Fruit fly (Drosophila melanogaster) whole organism, embryonic: ENCODE results near the gene Megf8.

ENCODE experiments used
- Bgb ChIP-seq: fragments of 200-800 bp; sonication (Bioruptor generic); IDR thresholded peaks from 2 replicates; pipeline ENCODE4 v1.3.6; 2022; ENCODE audit warnings: missing biosample characterization, missing genetic modification characterization; ENCODE audit not compliant: partially characterized antibody
- Blimp-1 ChIP-seq: fragments of 200-800 bp; sonication (Bioruptor generic); optimal IDR thresholded peaks from 3 replicates; lab custom pipeline; 2018; ENCODE audit warnings: missing biosample characterization, missing genetic modification characterization, mild to moderate bottlenecking, moderate library complexity, missing genetic modification reagents
- CG11695 ChIP-seq: fragments of 200-800 bp; sonication (Bioruptor generic); IDR thresholded peaks from 3 replicates; pipeline ENCODE4 v1.3.6; 2022; ENCODE audit warnings: missing biosample characterization, missing genetic modification characterization
- CG12391 ChIP-seq: fragments of 200-800 bp; sonication (Bioruptor generic); optimal IDR thresholded peaks from 3 replicates; lab custom pipeline; 2018; ENCODE audit warnings: missing biosample characterization, mild to moderate bottlenecking, missing genetic modification characterization, moderate library complexity
- CG13287 ChIP-seq: fragments of 200-800 bp; sonication (Bioruptor generic); IDR thresholded peaks from 2 replicates; pipeline ENCODE4 v1.3.6; 2022; ENCODE audit warnings: missing biosample characterization, missing genetic modification characterization; ENCODE audit not compliant: partially characterized antibody
- CG13894 ChIP-seq: fragments of 200-800 bp; sonication (Bioruptor generic); optimal IDR thresholded peaks from 3 replicates; lab custom pipeline; 2018; ENCODE audit warnings: missing biosample characterization, mild to moderate bottlenecking, missing genetic modification characterization, moderate library complexity
- CG14014 ChIP-seq: fragments of 200-800 bp; sonication (Bioruptor generic); IDR thresholded peaks from 2 replicates; pipeline ENCODE4 v1.3.6; 2022; ENCODE audit warnings: missing biosample characterization, missing genetic modification characterization
- CG14050 ChIP-seq: fragments of 200-800 bp; sonication (Bioruptor generic); IDR thresholded peaks from 3 replicates; pipeline ENCODE4 v1.3.6; 2022; ENCODE audit warnings: missing biosample characterization, missing genetic modification characterization
- CG16813 ChIP-seq: fragments of 200-800 bp; sonication (Bioruptor generic); IDR thresholded peaks from 3 replicates; pipeline ENCODE4 v1.3.6; 2022; ENCODE audit warnings: missing biosample characterization, missing genetic modification characterization; ENCODE audit not compliant: partially characterized antibody
- CG17912 ChIP-seq: fragments of 200-800 bp; sonication (Bioruptor generic); optimal IDR thresholded peaks from 2 replicates; lab custom pipeline; 2018; ENCODE audit warnings: missing biosample characterization, mild to moderate bottlenecking, missing genetic modification characterization
- CG18262 ChIP-seq: fragments of 200-800 bp; optimal IDR thresholded peaks from 3 replicates; lab custom pipeline; 2019; ENCODE audit warnings: missing biosample characterization, mild to moderate bottlenecking, missing genetic modification characterization, moderate library complexity
- CG2116 ChIP-seq: fragments of 200-800 bp; sonication (Bioruptor generic); optimal IDR thresholded peaks from 3 replicates; lab custom pipeline; 2018; ENCODE audit warnings: missing biosample characterization, mild to moderate bottlenecking, missing genetic modification characterization
- CG34224 ChIP-seq: fragments of 200-800 bp; sonication (Bioruptor generic); IDR thresholded peaks from 3 replicates; pipeline ENCODE4 v1.3.6; 2022; ENCODE audit warnings: missing biosample characterization, missing genetic modification characterization; ENCODE audit not compliant: partially characterized antibody
- CG6683 ChIP-seq: fragments of 200-800 bp; sonication (Bioruptor generic); optimal IDR thresholded peaks from 2 replicates; lab custom pipeline; 2017; ENCODE audit warnings: missing biosample characterization, mild to moderate bottlenecking, missing genetic modification characterization, missing genetic modification reagents
- CG8944 ChIP-seq: fragments of 200-800 bp; sonication (Bioruptor generic); optimal IDR thresholded peaks from 3 replicates; lab custom pipeline; 2016; ENCODE audit warnings: missing biosample characterization, missing genetic modification characterization
- CkIIα-i1 ChIP-seq: fragments of 200-800 bp; sonication (Bioruptor generic); IDR thresholded peaks from 2 replicates; pipeline ENCODE4 v1.3.6; 2022; ENCODE audit warnings: missing biosample characterization, missing genetic modification characterization
- Dek ChIP-seq: fragments of 200-800 bp; sonication (Bioruptor generic); optimal IDR thresholded peaks from 3 replicates; lab custom pipeline; 2019; ENCODE audit warnings: missing biosample characterization, mild to moderate bottlenecking, missing genetic modification characterization, moderate library complexity
- Dll ChIP-seq: fragments of 200-800 bp; sonication (Bioruptor generic); IDR thresholded peaks from 4 replicates; pipeline ENCODE4 v1.3.6; 2022; ENCODE audit warnings: missing biosample characterization, missing genetic modification characterization; ENCODE audit not compliant: partially characterized antibody
- Dref ChIP-seq: fragments of 200-800 bp; sonication (Bioruptor generic); IDR thresholded peaks from 2 replicates; pipeline ENCODE4 v1.3.6; 2022; ENCODE audit warnings: missing biosample characterization, missing genetic modification characterization
- E2f2 ChIP-seq: fragments of 200-800 bp; sonication (Bioruptor generic); IDR thresholded peaks from 2 replicates; pipeline ENCODE4 v1.3.6; 2022; ENCODE audit warnings: missing biosample characterization, missing genetic modification characterization
- Ets65A ChIP-seq: fragments of 200-800 bp; sonication (Bioruptor generic); peaks from one replicate; lab custom pipeline; 2016; ENCODE audit warnings: missing biosample characterization, missing genetic modification characterization
- HLH4C ChIP-seq: fragments of 200-800 bp; sonication (Bioruptor generic); IDR thresholded peaks from 3 replicates; pipeline ENCODE4 v1.3.6; 2022; ENCODE audit warnings: missing biosample characterization, missing genetic modification characterization; ENCODE audit not compliant: partially characterized antibody
- Hmr ChIP-seq: fragments of 200-800 bp; sonication (Bioruptor generic); optimal IDR thresholded peaks from 3 replicates; lab custom pipeline; 2017; ENCODE audit warnings: mild to moderate bottlenecking, missing biosample characterization, missing genetic modification reagents, missing genetic modification characterization
- Jarid2 ChIP-seq: fragments of 200-800 bp; sonication (Bioruptor generic); optimal IDR thresholded peaks from 3 replicates; lab custom pipeline; 2017; ENCODE audit warnings: mild to moderate bottlenecking, missing biosample characterization, missing genetic modification reagents, missing genetic modification characterization
- MESR4 ChIP-seq: fragments of 200-800 bp; sonication (Bioruptor generic); optimal IDR thresholded peaks from 2 replicates; lab custom pipeline; 2018; ENCODE audit warnings: missing biosample characterization, mild to moderate bottlenecking, missing genetic modification characterization, moderate library complexity
- Opbp ChIP-seq: fragments of 200-800 bp; sonication (Bioruptor generic); IDR thresholded peaks from 3 replicates; pipeline ENCODE4 v1.3.6; 2022; ENCODE audit warnings: missing biosample characterization, missing genetic modification characterization; ENCODE audit not compliant: partially characterized antibody
- Scr ChIP-seq: fragments of 200-800 bp; sonication (Bioruptor generic); IDR thresholded peaks from 2 replicates; pipeline ENCODE4 v1.3.6; 2022; ENCODE audit warnings: missing biosample characterization, missing genetic modification characterization; ENCODE audit not compliant: partially characterized antibody
- Spps ChIP-seq: fragments of 200-800 bp; sonication (Bioruptor generic); optimal IDR thresholded peaks from 2 replicates; lab custom pipeline; 2018; ENCODE audit warnings: missing biosample characterization, mild to moderate bottlenecking, missing genetic modification characterization
- abd-A ChIP-seq: fragments of 200-800 bp; sonication (Bioruptor generic); optimal IDR thresholded peaks from 3 replicates; lab custom pipeline; 2019; ENCODE audit warnings: missing biosample characterization, mild to moderate bottlenecking, missing genetic modification characterization, moderate library complexity
- ash1 ChIP-seq: fragments of 200-800 bp; sonication (Bioruptor generic); optimal IDR thresholded peaks from 2 replicates; lab custom pipeline; 2018; ENCODE audit warnings: missing biosample characterization, mild to moderate bottlenecking, missing genetic modification characterization
- bbx ChIP-seq: fragments of 200-800 bp; sonication (Bioruptor generic); IDR thresholded peaks from 2 replicates; pipeline ENCODE4 v1.3.6; 2022; ENCODE audit warnings: missing biosample characterization, missing genetic modification characterization; ENCODE audit not compliant: partially characterized antibody
- br ChIP-seq: fragments of >200 bp; optimal IDR thresholded peaks from 2 replicates; lab custom pipeline; 2017
- chinmo ChIP-seq: fragments of 200-800 bp; sonication (Bioruptor generic); IDR thresholded peaks from 4 replicates; pipeline ENCODE4 v1.3.6; 2022; ENCODE audit warnings: missing biosample characterization, missing genetic modification characterization; ENCODE audit not compliant: partially characterized antibody
- crp ChIP-seq, 2 experiments: fragments of 200-800 bp; sonication (Bioruptor generic); optimal IDR thresholded peaks; 2 replicates in 1 of 2; 3 replicates in 1 of 2; lab custom pipeline; 2017; ENCODE audit warnings: missing biosample characterization in 2 of 2, missing genetic modification characterization in 2 of 2, mild to moderate bottlenecking in 1 of 2, moderate library complexity in 1 of 2
- h ChIP-seq: fragments of >200 bp; optimal IDR thresholded peaks from 2 replicates; lab custom pipeline; 2017
- hbn ChIP-seq: fragments of 200-800 bp; sonication (Bioruptor generic); IDR thresholded peaks from 2 replicates; pipeline ENCODE4 v1.3.6; 2022; ENCODE audit warnings: missing biosample characterization, missing genetic modification characterization; ENCODE audit not compliant: partially characterized antibody
- inv ChIP-seq: fragments of 200-800 bp; sonication (Bioruptor generic); IDR thresholded peaks from 2 replicates; pipeline ENCODE4 v1.3.6; 2022; ENCODE audit warnings: missing biosample characterization, missing genetic modification characterization; ENCODE audit not compliant: partially characterized antibody
- jing ChIP-seq: fragments of 200-800 bp; sonication (Bioruptor generic); optimal IDR thresholded peaks from 2 replicates; lab custom pipeline; 2018; ENCODE audit warnings: missing biosample characterization, mild to moderate bottlenecking, missing genetic modification characterization
- klu ChIP-seq: fragments of 200-800 bp; sonication (Bioruptor generic); IDR thresholded peaks from 2 replicates; pipeline ENCODE4 v1.3.6; 2022; ENCODE audit warnings: missing biosample characterization, missing genetic modification characterization
- lov ChIP-seq, 2 experiments: fragments of 200-800 bp in 1 of 2; fragments of >200 bp in 1 of 2; sonication (Bioruptor generic) in 1 of 2; IDR thresholded peaks in 1 of 2; optimal IDR thresholded peaks in 1 of 2; 2 replicates in 1 of 2; 3 replicates in 1 of 2; pipeline versions ENCODE4 v1.3.6 to Lab custom; 2017 to 2022; ENCODE audit warnings: missing biosample characterization in 1 of 2, missing genetic modification characterization in 1 of 2
- nerfin-2 ChIP-seq: fragments of 200-800 bp; sonication (Bioruptor generic); IDR thresholded peaks from 2 replicates; pipeline ENCODE4 v1.3.6; 2022; ENCODE audit warnings: missing biosample characterization, missing genetic modification characterization; ENCODE audit not compliant: partially characterized antibody
- pan ChIP-seq, 4 experiments: fragments of >200 bp in 3 of 4; fragments of 200-800 bp in 1 of 4; sonication (Bioruptor generic) in 1 of 4; optimal IDR thresholded peaks in 3 of 4; IDR thresholded peaks in 1 of 4; 2 replicates each; pipeline versions ENCODE4 v1.3.6 to Lab custom; 2017 to 2022; ENCODE audit warnings: missing biosample characterization in 2 of 4, missing genetic modification characterization in 2 of 4, mixed read lengths in 1 of 4
- pho ChIP-seq: fragments of 200-800 bp; sonication (Bioruptor generic); optimal IDR thresholded peaks from 2 replicates; lab custom pipeline; 2016; ENCODE audit warnings: missing biosample characterization, missing genetic modification characterization
- rib ChIP-seq: fragments of 200-800 bp; sonication (Bioruptor generic); IDR thresholded peaks from 2 replicates; pipeline ENCODE4 v1.3.6; 2022; ENCODE audit warnings: missing biosample characterization, missing genetic modification characterization
- sna ChIP-seq: fragments of 200-800 bp; sonication (Bioruptor generic); IDR thresholded peaks from 2 replicates; pipeline ENCODE4 v1.3.6; 2022; ENCODE audit warnings: missing biosample characterization, missing genetic modification characterization; ENCODE audit not compliant: partially characterized antibody
- so ChIP-seq: fragments of 200-800 bp; sonication (Bioruptor generic); IDR thresholded peaks from 3 replicates; pipeline ENCODE4 v1.3.6; 2022; ENCODE audit warnings: missing biosample characterization, missing genetic modification characterization
- stwl ChIP-seq: fragments of 200-800 bp; sonication (Bioruptor generic); optimal IDR thresholded peaks from 3 replicates; lab custom pipeline; 2018; ENCODE audit warnings: missing biosample characterization, mild to moderate bottlenecking, missing genetic modification characterization, moderate library complexity
- tio ChIP-seq: fragments of 200-800 bp; sonication (Bioruptor generic); optimal IDR thresholded peaks from 2 replicates; lab custom pipeline; 2017; ENCODE audit warnings: missing biosample characterization, missing genetic modification characterization, inconsistent platforms

Gene Megf8

dm6 chr2L:8004072-8004471 lies 39.2 kb upstream of the Megf8 start, which contains the start of gene Wwox (continued):
- TF ChIP-seq CG2116 (GFP tag; lab: Kevin White, UChicago) (no peak), ash1 (GFP tag; lab: Kevin White, UChicago) (no peak), CG17912 (GFP tag; lab: Kevin White, UChicago) (no peak), Dref (GFP tag; lab: Robert Waterston, UW) (peak; percentile 54), inv (no peak), Scr (peak; percentile 63), CG16813 (GFP tag; lab: Robert Waterston, UW) (peak; percentile 25; the same call in 1 of the 3 replicates), CG12391 (no peak), pan (optimal IDR thresholded peaks at IDR 0.05; lab: Kevin White, UChicago) (no peak), pan (GFP tag; optimal IDR thresholded peaks at IDR 0.05 in 1 of 2, IDR thresholded peaks at IDR 0.05 in 1 of 2) (no peak), CG6683 (no peak), so (no peak), Hmr (GFP tag; lab: Kevin White, UChicago) (no peak), sna (peak; percentile 68), rib (GFP tag; lab: Robert Waterston, UW) (no peak), Jarid2 (GFP tag; lab: Kevin White, UChicago) (no peak), crp (GFP tag; optimal IDR thresholded peaks at IDR 0.05; lab: Kevin White, UChicago) (peak in 1 of 2 experiments; percentile 81), Blimp-1 (GFP tag; lab: Kevin White, UChicago) (no peak), CkIIα-i1 (GFP tag; lab: Robert Waterston, UW) (no peak), pho (GFP tag; lab: Kevin White, UChicago) (no peak), jing (GFP tag; lab: Kevin White, UChicago) (no peak), abd-A (tag; lab: Kevin White, UChicago) (no peak), CG11695 (GFP tag; lab: Robert Waterston, UW) (no peak), Spps (tag; lab: Kevin White, UChicago) (no peak), CG18262 (tag; lab: Kevin White, UChicago) (no peak), klu (GFP tag; lab: Robert Waterston, UW) (no peak), bbx (peak; percentile 63; the same call in 1 of the 2 replicates), nerfin-2 (GFP tag; lab: Robert Waterston, UW) (peak; percentile 46; the same call in 1 of the 2 replicates), MESR4 (no peak), tio (GFP tag; lab: Kevin White, UChicago) (no peak), E2f2 (peak; percentile 82), h (no peak), CG13287 (GFP tag; lab: Robert Waterston, UW) (peak; percentile 83), Ets65A (no peak), CG14050 (GFP tag; lab: Robert Waterston, UW) (no peak), CG34224 (GFP tag; lab: Robert Waterston, UW) (peak; percentile 83), lov (optimal IDR thresholded peaks at IDR 0.05; lab: Kevin White, UChicago) (no peak), lov (GFP tag; IDR thresholded peaks at IDR 0.05; lab: Robert Waterston, UW) (no peak), CG14014 (GFP tag; lab: Robert Waterston, UW) (no peak), Bgb (GFP tag; lab: Robert Waterston, UW) (peak; percentile 54; the same call in 1 of the 2 replicates), Dek (tag; lab: Kevin White, UChicago) (no peak), HLH4C (peak; percentile 69), stwl (tag; lab: Kevin White, UChicago) (peak; percentile 22), Opbp (GFP tag; lab: Robert Waterston, UW) (peak; percentile 35; the same call in 2 of the 3 replicates), br (lab: Kevin White, UChicago) (no peak), CG13894 (no peak), Dll (peak; percentile 78), CG8944 (GFP tag; lab: Kevin White, UChicago) (no peak), chinmo (GFP tag; lab: Robert Waterston, UW) (peak; percentile 87), hbn (GFP tag; lab: Robert Waterston, UW) (peak; percentile 62)
